Worm (Caenorhabditis elegans): ENCODE measurements around the gene M01H9.10.

The M01H9.10 gene

DNA sequence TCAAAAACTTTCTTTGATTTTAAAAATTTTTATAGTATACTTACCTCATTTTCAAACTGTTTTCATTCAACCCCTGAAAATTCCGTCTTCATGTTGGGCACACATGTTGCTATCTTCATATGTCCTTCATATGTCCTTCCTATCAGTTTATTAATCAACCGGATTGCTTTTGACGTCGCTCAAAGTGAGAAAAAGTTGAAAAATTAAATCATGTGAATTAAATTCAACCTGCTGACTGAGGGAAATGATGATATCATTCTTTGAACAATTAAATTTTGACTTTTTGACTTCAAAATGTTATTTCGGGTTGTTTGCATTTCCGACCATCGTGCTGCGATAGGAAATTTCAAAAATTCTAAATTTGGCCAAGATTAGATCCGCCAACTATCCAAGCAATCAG, 4.6 kb upstream of the M01H9.10 start:
- TF ChIP-seq mec-3 (tag; optimal IDR thresholded peaks at IDR 0.05; ENCODE audit: borderline replicate concordance) (no peak), unc-55 (GFP tag; optimal IDR thresholded peaks at IDR 0.05) (no peak), ahr-1 (tag; optimal IDR thresholded peaks at IDR 0.05) (no peak), sox-2 (GFP tag; IDR thresholded peaks at IDR 0.05) (no peak), tbx-2 (tag; optimal IDR thresholded peaks at IDR 0.05) (no peak), ama-1 (optimal IDR thresholded peaks at IDR 0.05) (no peak), C38D4.7 (GFP tag; optimal IDR thresholded peaks at IDR 0.05) (no peak), nhr-11 (tag; optimal IDR thresholded peaks at IDR 0.05) (no peak), hlh-15 (tag; optimal IDR thresholded peaks at IDR 0.05) (no peak), ref-2 (tag; optimal IDR thresholded peaks at IDR 0.05) (no peak), elt-2 (tag; optimal IDR thresholded peaks at IDR 0.05) (no peak), Y22D7AL.16 (tag; optimal IDR thresholded peaks at IDR 0.05) (no peak), ceh-45 (GFP tag; IDR thresholded peaks at IDR 0.05) (no peak), pag-3 (tag; optimal IDR thresholded peaks at IDR 0.05; ENCODE audit: borderline replicate concordance) (no peak), syd-9 (tag; optimal IDR thresholded peaks at IDR 0.05) (no peak), pha-2 (tag; optimal IDR thresholded peaks at IDR 0.05) (no peak), unc-86 (tag; optimal IDR thresholded peaks at IDR 0.05) (no peak), unc-3 (GFP tag; conservative IDR thresholded peaks at IDR 0.05) (no peak), unc-3 (tag; optimal IDR thresholded peaks at IDR 0.05) (no peak)

DNA sequence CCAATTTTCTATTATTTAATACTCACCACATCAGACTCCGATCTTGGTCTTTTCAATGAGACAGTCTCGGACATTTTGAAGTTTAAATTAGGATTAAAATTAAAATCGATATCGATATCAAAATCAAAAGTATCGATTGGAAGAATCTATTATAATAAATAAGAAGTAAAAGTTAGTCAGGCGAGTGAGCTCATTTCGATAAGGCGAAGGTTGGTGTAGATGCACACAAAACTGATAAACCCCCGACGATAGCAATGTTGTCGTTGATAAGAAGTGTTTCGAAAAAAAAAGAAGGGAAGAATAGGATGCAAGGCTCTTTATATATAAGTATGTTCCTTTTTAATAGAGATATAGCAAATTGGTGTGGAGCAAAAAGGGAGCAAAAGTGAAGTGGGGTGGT, 2.6 kb upstream of the M01H9.10 start, which contains the start of gene M01H9.4:
M01H9.4 (minus strand) TSS at position 379 of the 400 bp plus-strand sequence.
- TF ChIP-seq elt-2 (tag; optimal IDR thresholded peaks at IDR 0.05) (peak; percentile 98), pqm-1 (tag; optimal IDR thresholded peaks at IDR 0.05) (peak; percentile 4), pha-4 (tag; optimal IDR thresholded peaks at IDR 0.05) (no peak), unc-3 (GFP tag; conservative IDR thresholded peaks at IDR 0.05) (no peak), unc-3 (tag; optimal IDR thresholded peaks at IDR 0.05) (no peak)

DNA sequence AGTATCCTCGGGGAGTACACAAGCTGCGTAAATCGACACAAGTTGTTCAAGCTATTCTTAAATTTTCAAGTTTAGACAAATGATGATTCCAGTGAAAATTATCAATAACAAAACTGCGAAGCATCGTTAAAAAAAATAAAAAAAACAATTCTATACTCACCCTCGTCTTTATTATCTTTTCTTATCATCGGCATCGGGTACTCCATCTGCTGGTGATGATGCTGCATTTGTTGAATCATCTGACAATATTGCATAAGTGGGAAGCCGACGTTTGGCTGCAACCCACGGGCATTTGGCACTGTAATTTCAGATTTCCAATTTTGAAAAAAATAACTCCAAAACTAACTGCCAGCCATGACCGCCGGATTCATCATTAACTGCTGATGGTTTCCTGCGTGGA, 1.4 kb upstream of the M01H9.10 start:
- no peak for TF ChIP-seq ceh-48 (tag; optimal IDR thresholded peaks at IDR 0.05)
- no peak for TF ChIP-seq pag-3 (tag; optimal IDR thresholded peaks at IDR 0.05; ENCODE audit: borderline replicate concordance)
- no peak for TF ChIP-seq C08G9.2 (tag; optimal IDR thresholded peaks at IDR 0.05)
- TF ChIP-seq unc-86 (tag; optimal IDR thresholded peaks at IDR 0.05): no peak
- no peak for TF ChIP-seq elt-2 (tag; optimal IDR thresholded peaks at IDR 0.05)
- no peak for TF ChIP-seq F13H6.1 (tag; optimal IDR thresholded peaks at IDR 0.05)
- TF ChIP-seq ztf-16 (tag; optimal IDR thresholded peaks at IDR 0.05): no peak
- TF ChIP-seq unc-42 (tag; optimal IDR thresholded peaks at IDR 0.05): no peak

DNA sequence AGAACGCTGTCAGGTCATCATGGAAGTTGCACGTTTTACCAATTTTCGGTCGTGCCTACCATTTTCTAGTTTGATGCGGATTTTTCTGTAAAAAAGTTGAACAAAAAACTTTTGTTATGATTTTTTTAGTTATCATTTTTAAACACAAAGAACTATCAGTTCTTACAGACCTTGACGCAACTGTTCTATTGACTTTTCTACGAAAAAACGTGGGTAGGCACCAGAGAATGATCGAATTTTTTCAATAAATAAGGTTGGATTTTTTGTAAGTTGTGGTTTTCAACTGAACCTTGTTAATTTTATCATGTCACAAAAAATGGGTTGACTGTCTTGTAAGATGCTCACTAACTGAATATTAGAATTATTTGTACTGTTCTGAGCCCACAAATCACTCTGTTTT, 1.3 kb downstream of the M01H9.10 start:
- TF ChIP-seq ceh-22 (tag; optimal IDR thresholded peaks at IDR 0.05): no peak

DNA sequence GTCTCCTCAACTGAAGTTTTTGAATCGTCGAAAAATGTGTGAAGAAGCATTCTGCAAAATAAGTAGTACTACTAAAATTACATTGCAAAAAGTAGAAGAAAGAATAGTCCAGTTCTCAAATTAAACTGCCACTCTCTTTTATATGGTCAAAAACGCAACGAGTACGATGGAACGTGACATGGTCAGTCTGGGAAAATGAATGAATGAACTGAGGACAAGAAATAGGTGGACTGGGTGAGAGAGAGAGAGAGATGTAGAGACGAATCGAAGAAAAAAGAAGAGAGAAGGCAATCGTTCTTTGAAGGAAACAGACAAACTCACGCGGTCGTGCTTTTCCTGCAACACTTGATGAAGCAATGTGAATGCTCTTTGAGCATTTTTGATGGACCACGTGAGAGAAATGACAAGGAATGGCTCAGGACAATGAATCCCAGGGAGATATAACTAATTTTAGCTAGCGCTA, 2.9 kb downstream of the M01H9.10 start, which contains the start of gene M01H9.3:
M01H9.3 (minus strand) TSS at position 51 of the 463 bp plus-strand sequence.
- TF ChIP-seq unc-55 (GFP tag; optimal IDR thresholded peaks at IDR 0.05) (peak; percentile 51), ttx-3 (tag; optimal IDR thresholded peaks at IDR 0.05) (no peak), ceh-18 (tag; optimal IDR thresholded peaks at IDR 0.05) (peak; percentile 82), F13H6.1 (tag; optimal IDR thresholded peaks at IDR 0.05) (no peak), dmd-4 (tag; optimal IDR thresholded peaks at IDR 0.05; ENCODE audit: borderline replicate concordance) (no peak), che-1 (tag; optimal IDR thresholded peaks at IDR 0.05) (no peak), zip-5 (tag; optimal IDR thresholded peaks at IDR 0.05) (no peak)

DNA sequence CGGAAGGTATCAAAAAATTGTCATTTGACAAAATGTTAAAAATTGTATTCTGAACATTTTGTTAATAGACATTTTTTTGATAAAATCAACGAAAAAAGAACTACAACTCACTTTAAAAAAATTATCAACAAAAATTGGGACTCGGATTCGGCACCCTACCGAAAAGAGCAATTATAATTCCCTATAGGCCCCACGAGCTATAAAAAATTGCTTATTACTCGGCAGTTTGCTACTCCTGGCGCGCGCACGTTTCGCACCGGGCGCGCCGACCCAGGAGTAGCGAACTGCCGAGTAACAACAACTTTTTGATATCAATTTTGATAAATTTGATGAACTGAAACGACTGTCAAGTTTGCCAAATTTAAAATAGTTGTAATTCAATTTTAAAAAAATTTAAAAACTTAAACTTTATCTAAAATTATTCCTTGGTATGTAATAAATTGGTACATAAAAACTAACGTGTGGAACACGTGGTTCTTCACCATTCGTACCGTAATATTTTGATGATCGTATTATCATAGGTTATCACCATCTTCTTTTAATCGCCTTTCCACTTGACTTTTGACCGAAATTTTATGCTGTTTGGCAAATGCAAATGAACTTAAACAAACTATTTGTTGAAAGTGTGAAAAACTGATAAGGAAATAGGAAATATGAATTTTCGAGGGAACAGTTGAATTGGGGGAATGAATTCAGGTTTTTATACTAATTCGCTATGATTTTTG, 4.4 kb downstream of the M01H9.10 start:
- TF ChIP-seq pha-2 (tag; optimal IDR thresholded peaks at IDR 0.05) (no peak), npax-4 (tag; optimal IDR thresholded peaks at IDR 0.05) (no peak), pat-9 (tag; optimal IDR thresholded peaks at IDR 0.05) (no peak), ceh-19 (GFP tag; optimal IDR thresholded peaks at IDR 0.05) (no peak), tbx-7 (tag; optimal IDR thresholded peaks at IDR 0.05) (no peak), ceh-6 (GFP tag; optimal IDR thresholded peaks at IDR 0.05) (no peak), lim-6 (tag; optimal IDR thresholded peaks at IDR 0.05) (no peak), madf-2 (tag; optimal IDR thresholded peaks at IDR 0.05) (no peak), ahr-1 (tag; optimal IDR thresholded peaks at IDR 0.05) (no peak), unc-86 (tag; optimal IDR thresholded peaks at IDR 0.05) (no peak)

Data from whole organism, late embryonic.